Worm (Caenorhabditis elegans) whole organism, L1 larva: ENCODE results near the gene gpa-8.

Source experiments
- egl-27 ChIP-seq, 2 experiments: fragments of 150-350 bp in 1 of 2; sonication (generic microtip); optimal IDR thresholded peaks; 3 replicates each; lab custom pipeline; 2017 to 2018; ENCODE audit warnings: missing biosample characterization in 2 of 2, missing genetic modification characterization in 2 of 2, missing genetic modification reagents in 2 of 2
- elt-2 ChIP-seq: sonication (generic microtip); optimal IDR thresholded peaks from 2 replicates; lab custom pipeline; 2016; ENCODE audit warnings: missing genetic modification characterization, mild to moderate bottlenecking, inconsistent platforms, missing compliant biosample characterization, missing genetic modification reagents
- ets-5 ChIP-seq: fragments of 200-800 bp; sonication (Bioruptor generic); IDR thresholded peaks from 2 replicates; pipeline ENCODE4 v1.3.6; 2022; ENCODE audit warnings: missing genetic modification characterization, missing compliant biosample characterization
- lin-13 ChIP-seq: fragments of 150-350 bp; optimal IDR thresholded peaks from 2 replicates; lab custom pipeline; 2014; ENCODE audit warnings: missing biosample characterization, missing genetic modification reagents, missing genetic modification characterization
- mep-1 ChIP-seq: fragments of 150-350 bp; optimal IDR thresholded peaks from 2 replicates; lab custom pipeline; 2014; ENCODE audit warnings: missing biosample characterization, missing genetic modification characterization
- nhr-237 ChIP-seq: fragments of 150-350 bp; optimal IDR thresholded peaks from 2 replicates; lab custom pipeline; 2014; ENCODE audit warnings: missing biosample characterization, missing genetic modification characterization

ce11 chrV:12634050-12634449 is 6.2 kb downstream of the gpa-8 start:
- TF ChIP-seq egl-27 (tag; optimal IDR thresholded peaks at IDR 0.05; lab: Kevin White, UChicago) (no peak), mep-1 (tag; lab: Kevin White, UChicago) (no peak), lin-13 (no peak), elt-2 (peak; percentile 85), ets-5 (no peak), nhr-237 (tag; lab: Kevin White, UChicago) (no peak)
